Fruit fly (Drosophila melanogaster): Measurements from ENCODE around the gene CG45544.

CG45544 gene

dm6 chr3R:29216484-29216863 lies 39.8 kb upstream of the CG45544 start:
- TF ChIP-seq Myc (optimal IDR thresholded peaks at IDR 0.05) (no peak), psq (optimal IDR thresholded peaks at IDR 0.05) (no peak), Sin3A (optimal IDR thresholded peaks at IDR 0.05) (no peak), ttk (optimal IDR thresholded peaks at IDR 0.05) (no peak), h (optimal IDR thresholded peaks at IDR 0.05) (no peak), insv (optimal IDR thresholded peaks at IDR 0.05) (no peak)

dm6 chr3R:29217309-29217708 lies 39.0 kb upstream of the CG45544 start:
- TF ChIP-seq Myc (optimal IDR thresholded peaks at IDR 0.05) (no peak), Sin3A (optimal IDR thresholded peaks at IDR 0.05) (no peak), psq (optimal IDR thresholded peaks at IDR 0.05) (no peak), ttk (optimal IDR thresholded peaks at IDR 0.05) (no peak), insv (optimal IDR thresholded peaks at IDR 0.05) (no peak), h (optimal IDR thresholded peaks at IDR 0.05) (no peak)

- TF ChIP-seq h (optimal IDR thresholded peaks at IDR 0.05) (no peak), ttk (optimal IDR thresholded peaks at IDR 0.05) (no peak), Myc (optimal IDR thresholded peaks at IDR 0.05) (no peak), insv (optimal IDR thresholded peaks at IDR 0.05) (no peak), Sin3A (optimal IDR thresholded peaks at IDR 0.05) (no peak), psq (optimal IDR thresholded peaks at IDR 0.05) (no peak)
These were observed 38.3 kb upstream of the CG45544 start for dm6 chr3R:29218001-29218400.

dm6 chr3R:29219948-29220347 lies 36.3 kb upstream of the CG45544 start, which contains the start of gene eEF1gamma:
eEF1gamma (plus strand) TSS chr3R:29220172.
- no peak for TF ChIP-seq Myc (optimal IDR thresholded peaks at IDR 0.05)
- no peak for TF ChIP-seq ttk (optimal IDR thresholded peaks at IDR 0.05)
- TF ChIP-seq psq (optimal IDR thresholded peaks at IDR 0.05) = no peak
- TF ChIP-seq insv (optimal IDR thresholded peaks at IDR 0.05) = no peak
- TF ChIP-seq h (optimal IDR thresholded peaks at IDR 0.05) = no peak
- no peak for TF ChIP-seq Sin3A (optimal IDR thresholded peaks at IDR 0.05)

- TF ChIP-seq insv (optimal IDR thresholded peaks at IDR 0.05) (no peak), Sin3A (optimal IDR thresholded peaks at IDR 0.05) (no peak), psq (optimal IDR thresholded peaks at IDR 0.05) (no peak), Myc (optimal IDR thresholded peaks at IDR 0.05) (no peak), h (optimal IDR thresholded peaks at IDR 0.05) (no peak), ttk (optimal IDR thresholded peaks at IDR 0.05) (no peak)
These were observed 35.7 kb upstream of the CG45544 start for dm6 chr3R:29220585-29220984.

- no peak for TF ChIP-seq Myc (optimal IDR thresholded peaks at IDR 0.05)
- TF ChIP-seq h (optimal IDR thresholded peaks at IDR 0.05) = no peak
- TF ChIP-seq ttk (optimal IDR thresholded peaks at IDR 0.05) = peak; percentile 96
- TF ChIP-seq insv (optimal IDR thresholded peaks at IDR 0.05) = no peak
- TF ChIP-seq Sin3A (optimal IDR thresholded peaks at IDR 0.05) = no peak
- no peak for TF ChIP-seq psq (optimal IDR thresholded peaks at IDR 0.05)
These were observed 35.1 kb upstream of the CG45544 start for dm6 chr3R:29221168-29221567.

dm6 chr3R:29222891-29223842 lies 33.1 kb upstream of the CG45544 start, which contains the start of the genes Cisd2 and Brd8:
Cisd2 (minus strand) TSS chr3R:29223428.
Brd8 (plus strand) TSS chr3R:29223485.
- TF ChIP-seq insv (optimal IDR thresholded peaks at IDR 0.05) = no peak
- no peak for TF ChIP-seq psq (optimal IDR thresholded peaks at IDR 0.05)
- TF ChIP-seq h (optimal IDR thresholded peaks at IDR 0.05) = no peak
- TF ChIP-seq Sin3A (optimal IDR thresholded peaks at IDR 0.05) = no peak

dm6 chr3R:29227675-29228211 lies 28.5 kb upstream of the CG45544 start, which contains the start of gene CG14507:
CG14507 (minus strand) TSS chr3R:29227725.
- no peak for TF ChIP-seq Myc (optimal IDR thresholded peaks at IDR 0.05)
- TF ChIP-seq ttk (optimal IDR thresholded peaks at IDR 0.05) = no peak
- no peak for TF ChIP-seq insv (optimal IDR thresholded peaks at IDR 0.05)
- TF ChIP-seq psq (optimal IDR thresholded peaks at IDR 0.05) = no peak
- TF ChIP-seq h (optimal IDR thresholded peaks at IDR 0.05) = no peak
- no peak for TF ChIP-seq Sin3A (optimal IDR thresholded peaks at IDR 0.05)

dm6 chr3R:29228745-29229448 lies 27.4 kb upstream of the CG45544 start, which contains the start of gene Usp1:
Usp1 (plus strand) TSS chr3R:29229161.
- TF ChIP-seq ttk (optimal IDR thresholded peaks at IDR 0.05) (no peak), h (optimal IDR thresholded peaks at IDR 0.05) (no peak), Sin3A (optimal IDR thresholded peaks at IDR 0.05) (no peak), psq (optimal IDR thresholded peaks at IDR 0.05) (peak; percentile 60)

- TF ChIP-seq psq (optimal IDR thresholded peaks at IDR 0.05) (no peak), ttk (optimal IDR thresholded peaks at IDR 0.05) (peak; percentile 80)
These were observed 26.3 kb upstream of the CG45544 start for dm6 chr3R:29229958-29230357.

dm6 chr3R:29230552-29231102 lies 25.7 kb upstream of the CG45544 start:
- TF ChIP-seq psq (optimal IDR thresholded peaks at IDR 0.05) (no peak), Myc (optimal IDR thresholded peaks at IDR 0.05) (no peak), h (optimal IDR thresholded peaks at IDR 0.05) (no peak), ttk (optimal IDR thresholded peaks at IDR 0.05) (no peak), Sin3A (optimal IDR thresholded peaks at IDR 0.05) (no peak)

dm6 chr3R:29238623-29239022 lies 17.7 kb upstream of the CG45544 start, which contains the start of gene CG11951:
CG11951 (minus strand) TSS chr3R:29238723.
- no peak for TF ChIP-seq insv (optimal IDR thresholded peaks at IDR 0.05)
- TF ChIP-seq ttk (optimal IDR thresholded peaks at IDR 0.05) = no peak
- TF ChIP-seq Sin3A (optimal IDR thresholded peaks at IDR 0.05) = no peak
- no peak for TF ChIP-seq psq (optimal IDR thresholded peaks at IDR 0.05)
- TF ChIP-seq Myc (optimal IDR thresholded peaks at IDR 0.05) = no peak
- no peak for TF ChIP-seq h (optimal IDR thresholded peaks at IDR 0.05)

All from Kc167 (cell line).